Fruit fly (Drosophila melanogaster) whole organism, embryonic: ENCODE data around the gene CheB98a.

Experiments
- Atf-2 ChIP-seq: fragments of 200-800 bp; sonication (Bioruptor generic); optimal IDR thresholded peaks from 2 replicates; lab custom pipeline; 2016; ENCODE audit warnings: missing biosample characterization, missing genetic modification characterization
- Bteb2 ChIP-seq: fragments of 200-800 bp; sonication (Bioruptor generic); optimal IDR thresholded peaks from 2 replicates; lab custom pipeline; 2016; ENCODE audit warnings: missing biosample characterization, missing genetic modification characterization
- CG10147 ChIP-seq: fragments of 200-800 bp; sonication (Bioruptor generic); optimal IDR thresholded peaks from 2 replicates; lab custom pipeline; 2019; ENCODE audit warnings: missing biosample characterization, mild to moderate bottlenecking, missing genetic modification characterization, moderate library complexity
- CG10462 ChIP-seq: fragments of 200-800 bp; sonication (Bioruptor generic); optimal IDR thresholded peaks from 2 replicates; lab custom pipeline; 2016; ENCODE audit warnings: missing biosample characterization, missing genetic modification characterization
- CG10543 ChIP-seq: fragments of 200-800 bp; sonication (Bioruptor generic); optimal IDR thresholded peaks from 3 replicates; lab custom pipeline; 2017; ENCODE audit warnings: missing biosample characterization, mild to moderate bottlenecking, missing genetic modification characterization, moderate library complexity
- CG11093 ChIP-seq: fragments of 200-800 bp; sonication (Bioruptor generic); IDR thresholded peaks from 3 replicates; pipeline ENCODE4 v1.3.6; 2022; ENCODE audit warnings: missing biosample characterization, missing genetic modification characterization
- CG11695 ChIP-seq: fragments of 200-800 bp; sonication (Bioruptor generic); IDR thresholded peaks from 3 replicates; pipeline ENCODE4 v1.3.6; 2022; ENCODE audit warnings: missing biosample characterization, missing genetic modification characterization
- CG12104 ChIP-seq: fragments of 200-800 bp; sonication (Bioruptor generic); optimal IDR thresholded peaks from 3 replicates; lab custom pipeline; 2016; ENCODE audit warnings: missing biosample characterization, missing genetic modification characterization
- CG12219 ChIP-seq: fragments of 200-800 bp; sonication (Bioruptor generic); optimal IDR thresholded peaks from 3 replicates; lab custom pipeline; 2018; ENCODE audit warnings: missing biosample characterization, mild to moderate bottlenecking, missing genetic modification characterization
- CG18011 ChIP-seq: fragments of 200-800 bp; sonication (Bioruptor generic); optimal IDR thresholded peaks from 2 replicates; lab custom pipeline; 2017; ENCODE audit warnings: missing biosample characterization, missing genetic modification characterization, mild to moderate bottlenecking, moderate library complexity, missing genotype
- CG2202 ChIP-seq: fragments of 200-800 bp; sonication (Bioruptor generic); optimal IDR thresholded peaks from 2 replicates; lab custom pipeline; 2018; ENCODE audit warnings: missing biosample characterization, mild to moderate bottlenecking, missing genetic modification characterization
- CG30403 ChIP-seq: fragments of 200-800 bp; sonication (Bioruptor generic); optimal IDR thresholded peaks from 3 replicates; lab custom pipeline; 2016; ENCODE audit warnings: missing biosample characterization, missing genetic modification characterization
- CG33213 ChIP-seq: fragments of 200-800 bp; sonication (Bioruptor generic); optimal IDR thresholded peaks from 3 replicates; lab custom pipeline; 2016; ENCODE audit warnings: missing biosample characterization, missing genetic modification characterization
- CG3838 ChIP-seq: fragments of 200-800 bp; sonication (Bioruptor generic); optimal IDR thresholded peaks from 3 replicates; lab custom pipeline; 2016; ENCODE audit warnings: missing biosample characterization, missing genetic modification characterization
- CG7357 ChIP-seq: fragments of 200-800 bp; sonication (Bioruptor generic); IDR thresholded peaks from 3 replicates; pipeline ENCODE4 v1.3.6; 2022; ENCODE audit warnings: missing biosample characterization, missing genetic modification characterization
- CG7963 ChIP-seq: fragments of 200-800 bp; sonication (Bioruptor generic); IDR thresholded peaks from 3 replicates; pipeline ENCODE4 v1.3.6; 2022; ENCODE audit warnings: missing biosample characterization, missing genetic modification characterization; ENCODE audit not compliant: partially characterized antibody
- CG9609 ChIP-seq: fragments of 200-800 bp; sonication (Bioruptor generic); optimal IDR thresholded peaks from 3 replicates; lab custom pipeline; 2016; ENCODE audit warnings: missing biosample characterization, missing genetic modification characterization
- CG9727 ChIP-seq: fragments of 200-800 bp; sonication (Bioruptor generic); optimal IDR thresholded peaks from 3 replicates; lab custom pipeline; 2017; ENCODE audit warnings: missing biosample characterization, mild to moderate bottlenecking, missing genetic modification characterization
- Camta ChIP-seq: fragments of 200-800 bp; sonication (Bioruptor generic); optimal IDR thresholded peaks from 2 replicates; lab custom pipeline; 2016; ENCODE audit warnings: missing biosample characterization, missing genetic modification characterization
- Doc3 ChIP-seq: fragments of 200-800 bp; sonication (Bioruptor generic); IDR thresholded peaks from 3 replicates; pipeline ENCODE4 v1.3.6; 2022; ENCODE audit warnings: missing biosample characterization, missing genetic modification characterization; ENCODE audit not compliant: partially characterized antibody
- E2f2 ChIP-seq: fragments of 200-800 bp; sonication (Bioruptor generic); IDR thresholded peaks from 2 replicates; pipeline ENCODE4 v1.3.6; 2022; ENCODE audit warnings: missing biosample characterization, missing genetic modification characterization
- ERR ChIP-seq: fragments of 200-800 bp; sonication (Bioruptor generic); optimal IDR thresholded peaks from 2 replicates; lab custom pipeline; 2016; ENCODE audit warnings: missing biosample characterization, missing genetic modification characterization
- GATAe ChIP-seq: fragments of 200-800 bp; sonication (Bioruptor generic); conservative IDR thresholded peaks from 2 replicates; pipeline ENCODE4 v1.3.6; 2022; ENCODE audit warnings: missing biosample characterization, missing genetic modification characterization
- Lhr ChIP-seq: fragments of 200-800 bp; sonication (Bioruptor generic); optimal IDR thresholded peaks from 3 replicates; lab custom pipeline; 2017; ENCODE audit warnings: mild to moderate bottlenecking, missing biosample characterization, missing genetic modification reagents, missing genetic modification characterization
- Lim3 ChIP-seq: fragments of 200-800 bp; sonication (Bioruptor generic); IDR thresholded peaks from 2 replicates; pipeline ENCODE4 v1.3.6; 2022; ENCODE audit warnings: missing biosample characterization, missing genetic modification characterization
- Med ChIP-seq: fragments of 200-800 bp; sonication (Bioruptor generic); peaks from one replicate; lab custom pipeline; 2016; ENCODE audit warnings: missing biosample characterization, missing genetic modification characterization, mild to moderate bottlenecking, inconsistent platforms, moderate library complexity
- Mrtf ChIP-seq: fragments of 200-800 bp; sonication (Bioruptor generic); IDR thresholded peaks from 3 replicates; pipeline ENCODE4 v1.3.6; 2022; ENCODE audit warnings: missing biosample characterization, missing genetic modification characterization
- Myb ChIP-seq: fragments of 200-800 bp; sonication (Bioruptor generic); optimal IDR thresholded peaks from 2 replicates; lab custom pipeline; 2016; ENCODE audit warnings: missing biosample characterization, missing genetic modification characterization
- Pdp1 ChIP-seq, 2 experiments: fragments of 200-800 bp; sonication (Bioruptor generic); optimal IDR thresholded peaks; 3 replicates each; lab custom pipeline; 2016; ENCODE audit warnings: missing biosample characterization in 2 of 2, missing genetic modification characterization in 2 of 2, mild to moderate bottlenecking in 1 of 2, moderate library complexity in 1 of 2
- YL-1 ChIP-seq: fragments of 200-800 bp; sonication (Bioruptor generic); optimal IDR thresholded peaks from 3 replicates; lab custom pipeline; 2017; ENCODE audit warnings: missing biosample characterization, mild to moderate bottlenecking, missing genetic modification characterization
- abd-A ChIP-seq: fragments of 200-800 bp; sonication (Bioruptor generic); optimal IDR thresholded peaks from 3 replicates; lab custom pipeline; 2019; ENCODE audit warnings: missing biosample characterization, mild to moderate bottlenecking, missing genetic modification characterization, moderate library complexity
- al ChIP-seq: fragments of 200-800 bp; sonication (Bioruptor generic); IDR thresholded peaks from 2 replicates; pipeline ENCODE4 v1.3.6; 2022; ENCODE audit warnings: missing biosample characterization, missing genetic modification characterization
- ash1 ChIP-seq: fragments of 200-800 bp; sonication (Bioruptor generic); optimal IDR thresholded peaks from 2 replicates; lab custom pipeline; 2018; ENCODE audit warnings: missing biosample characterization, mild to moderate bottlenecking, missing genetic modification characterization
- cato ChIP-seq: fragments of 200-800 bp; sonication (Bioruptor generic); optimal IDR thresholded peaks from 2 replicates; lab custom pipeline; 2016; ENCODE audit warnings: missing biosample characterization, missing genetic modification characterization, borderline replicate concordance
- chinmo ChIP-seq: fragments of 200-800 bp; sonication (Bioruptor generic); IDR thresholded peaks from 4 replicates; pipeline ENCODE4 v1.3.6; 2022; ENCODE audit warnings: missing biosample characterization, missing genetic modification characterization; ENCODE audit not compliant: partially characterized antibody
- chm ChIP-seq: fragments of 200-800 bp; sonication (Bioruptor generic); IDR thresholded peaks from 2 replicates; pipeline ENCODE4 v1.3.6; 2022; ENCODE audit warnings: missing biosample characterization, missing genetic modification characterization
- crol ChIP-seq: fragments of 200-800 bp; sonication (Bioruptor generic); IDR thresholded peaks from 2 replicates; pipeline ENCODE4 v1.3.6; 2022; ENCODE audit warnings: missing biosample characterization, missing genetic modification characterization
- dmrt11E ChIP-seq: fragments of 200-800 bp; sonication (Bioruptor generic); optimal IDR thresholded peaks from 3 replicates; lab custom pipeline; 2018; ENCODE audit warnings: missing biosample characterization, mild to moderate bottlenecking, missing genetic modification characterization, moderate library complexity
- en ChIP-seq: fragments of 200-800 bp; sonication (Bioruptor generic); optimal IDR thresholded peaks from 2 replicates; lab custom pipeline; 2016; ENCODE audit warnings: missing biosample characterization, missing genetic modification characterization
- gro ChIP-seq: fragments of 200-800 bp; sonication (Bioruptor generic); optimal IDR thresholded peaks from 2 replicates; lab custom pipeline; 2016; ENCODE audit warnings: missing biosample characterization, missing genetic modification characterization
- gt ChIP-seq: fragments of 200-800 bp; sonication (Bioruptor generic); IDR thresholded peaks from 2 replicates; pipeline ENCODE4 v1.3.6; 2022; ENCODE audit warnings: missing biosample characterization, missing genetic modification characterization
- hb ChIP-seq: fragments of 200-800 bp; sonication (Bioruptor generic); IDR thresholded peaks from 3 replicates; pipeline ENCODE4 v1.3.6; 2022; ENCODE audit warnings: missing biosample characterization, missing genetic modification characterization; ENCODE audit not compliant: partially characterized antibody
- lab ChIP-seq: fragments of 200-800 bp; sonication (Bioruptor generic); optimal IDR thresholded peaks from 3 replicates; lab custom pipeline; 2017; ENCODE audit warnings: missing biosample characterization, missing genetic modification characterization, mild to moderate bottlenecking, moderate library complexity, missing genetic modification reagents
- mam ChIP-seq: fragments of 200-800 bp; sonication (Bioruptor generic); optimal IDR thresholded peaks from 3 replicates; lab custom pipeline; 2016; ENCODE audit warnings: missing biosample characterization, missing genetic modification characterization
- nom ChIP-seq: fragments of 200-800 bp; sonication (Bioruptor generic); optimal IDR thresholded peaks from 2 replicates; lab custom pipeline; 2017; ENCODE audit warnings: missing biosample characterization, missing genetic modification characterization, mild to moderate bottlenecking, moderate library complexity, missing genetic modification reagents
- p53 ChIP-seq: fragments of 200-800 bp; sonication (Bioruptor generic); optimal IDR thresholded peaks from 2 replicates; lab custom pipeline; 2016; ENCODE audit warnings: missing biosample characterization, missing genetic modification characterization
- rib ChIP-seq: fragments of 200-800 bp; sonication (Bioruptor generic); IDR thresholded peaks from 2 replicates; pipeline ENCODE4 v1.3.6; 2022; ENCODE audit warnings: missing biosample characterization, missing genetic modification characterization
- row ChIP-seq: fragments of 200-800 bp; sonication (Bioruptor generic); IDR thresholded peaks from 3 replicates; pipeline ENCODE4 v1.3.6; 2022; ENCODE audit warnings: missing biosample characterization, missing genetic modification characterization
- sens-2 ChIP-seq: fragments of 200-800 bp; sonication (Bioruptor generic); IDR thresholded peaks from 2 replicates; pipeline ENCODE4 v1.3.6; 2022; ENCODE audit warnings: missing biosample characterization, missing genetic modification characterization
- sob ChIP-seq: fragments of 200-800 bp; sonication (Bioruptor generic); IDR thresholded peaks from 2 replicates; pipeline ENCODE4 v1.3.6; 2022; ENCODE audit warnings: missing biosample characterization, missing genetic modification characterization
- twi ChIP-seq: fragments of 200-800 bp; optimal IDR thresholded peaks from 2 replicates; lab custom pipeline; 2019; ENCODE audit warnings: missing biosample characterization, mild to moderate bottlenecking, missing genetic modification characterization, moderate library complexity
- zfh2 ChIP-seq: fragments of 200-800 bp; sonication (Bioruptor generic); optimal IDR thresholded peaks from 2 replicates; lab custom pipeline; 2016; ENCODE audit warnings: missing biosample characterization, missing genetic modification characterization

The CheB98a gene

DNA sequence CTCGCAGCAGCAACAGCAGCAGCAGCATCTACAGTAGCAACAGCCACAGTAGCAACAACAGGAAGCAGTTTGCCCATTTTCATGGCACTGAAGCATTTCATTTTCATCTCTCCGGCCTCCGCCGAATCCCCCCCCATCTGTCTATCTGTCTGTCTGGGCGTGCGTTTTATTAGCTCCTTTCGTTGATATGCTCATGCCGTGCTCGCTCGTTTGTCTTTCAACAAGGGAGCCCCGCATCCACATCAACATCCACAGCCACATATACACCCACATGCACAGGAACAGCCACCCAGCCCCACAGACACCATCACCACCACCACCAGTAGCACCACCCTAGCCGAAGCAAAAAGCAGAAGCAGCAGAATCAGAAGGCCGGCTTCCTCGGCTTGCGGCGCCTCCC lies 45.0 kb downstream of the CheB98a start (continued):
- TF ChIP-seq Camta (GFP tag; lab: Kevin White, UChicago): no peak
- TF ChIP-seq CG2202 (tag; lab: Kevin White, UChicago): no peak
- no peak for TF ChIP-seq Myb (GFP tag; lab: Kevin White, UChicago)
- no peak for TF ChIP-seq GATAe (GFP tag; lab: Robert Waterston, UW)
- no peak for TF ChIP-seq en
- TF ChIP-seq CG12219 (GFP tag; lab: Kevin White, UChicago): no peak
- TF ChIP-seq Atf-2: no peak
- TF ChIP-seq nom (GFP tag; lab: Kevin White, UChicago): peak; percentile 38
- no peak for TF ChIP-seq CG3838 (GFP tag; lab: Kevin White, UChicago)
- TF ChIP-seq Lhr (GFP tag; lab: Kevin White, UChicago): no peak
- no peak for TF ChIP-seq ash1 (GFP tag; lab: Kevin White, UChicago)
- TF ChIP-seq al (GFP tag; lab: Robert Waterston, UW): no peak
- no peak for TF ChIP-seq cato (GFP tag; lab: Kevin White, UChicago)
- TF ChIP-seq Pdp1 (GFP tag; optimal IDR thresholded peaks at IDR 0.05; lab: Kevin White, UChicago): no peak
- TF ChIP-seq YL-1 (GFP tag; lab: Kevin White, UChicago): no peak
- TF ChIP-seq CG9727: no peak
- TF ChIP-seq p53: no peak
- TF ChIP-seq CG9609: no peak
- TF ChIP-seq sens-2: no peak
- TF ChIP-seq CG10462 (GFP tag; lab: Kevin White, UChicago): no peak
- no peak for TF ChIP-seq Bteb2 (GFP tag; lab: Kevin White, UChicago)
- TF ChIP-seq E2f2 (GFP tag; lab: Robert Waterston, UW): no peak
- no peak for TF ChIP-seq CG11093
- no peak for TF ChIP-seq mam (GFP tag; lab: Kevin White, UChicago)
- TF ChIP-seq CG7963: no peak
- TF ChIP-seq chm (GFP tag; lab: Robert Waterston, UW): 0 out of 2 replicates have a peak, but pooled peaks have one; percentile 10
- TF ChIP-seq Lim3: no peak
- no peak for TF ChIP-seq CG12104 (GFP tag; lab: Kevin White, UChicago)
- no peak for TF ChIP-seq sob (GFP tag; lab: Robert Waterston, UW)
- 0 out of 3 replicates have a peak, but pooled peaks have one; percentile 15 for TF ChIP-seq Doc3 (GFP tag; lab: Robert Waterston, UW)
- no peak for TF ChIP-seq CG11695 (GFP tag; lab: Robert Waterston, UW)
- TF ChIP-seq CG33213 (GFP tag; lab: Kevin White, UChicago): no peak
- peak; percentile 25 for TF ChIP-seq CG10543 (GFP tag; lab: Kevin White, UChicago)
- peak; percentile 92 for TF ChIP-seq abd-A
- TF ChIP-seq hb (GFP tag; lab: Robert Waterston, UW): no peak
- TF ChIP-seq CG10147 (GFP tag; lab: Kevin White, UChicago): no peak
- TF ChIP-seq row: no peak
- TF ChIP-seq CG30403 (GFP tag; lab: Kevin White, UChicago): no peak
- TF ChIP-seq CG7357 (GFP tag; lab: Robert Waterston, UW): no peak
- no peak for TF ChIP-seq gro (GFP tag; lab: Kevin White, UChicago)
- 0 out of 2 replicates have a peak, but pooled peaks have one; percentile 27 for TF ChIP-seq rib (GFP tag; lab: Robert Waterston, UW)
- TF ChIP-seq chinmo (GFP tag; lab: Robert Waterston, UW): 0 out of 4 replicates have a peak, but pooled peaks have one; percentile 68
- TF ChIP-seq gt (GFP tag; lab: Robert Waterston, UW): no peak
- TF ChIP-seq crol (GFP tag; lab: Robert Waterston, UW): peak; percentile 87
- TF ChIP-seq ERR (GFP tag; lab: Kevin White, UChicago): no peak
- no peak for TF ChIP-seq zfh2 (GFP tag; lab: Kevin White, UChicago)
- TF ChIP-seq CG18011: no peak
- TF ChIP-seq dmrt11E (tag; lab: Kevin White, UChicago): no peak
- TF ChIP-seq twi (tag; lab: Kevin White, UChicago): no peak
- TF ChIP-seq lab (GFP tag; lab: Kevin White, UChicago): no peak
- no peak for TF ChIP-seq Mrtf
- TF ChIP-seq Med (GFP tag; lab: Kevin White, UChicago): peak; percentile 79
